Fruit fly (Drosophila melanogaster) whole organism, embryonic: Measurements from ENCODE around the gene Svil.

Experiments
- Adf1 ChIP-seq: fragments of 200-800 bp; sonication (Bioruptor generic); IDR thresholded peaks from 2 replicates; pipeline ENCODE4 v1.3.6; 2022; ENCODE audit warnings: missing biosample characterization, missing genetic modification characterization
- Atf-2 ChIP-seq: fragments of 200-800 bp; sonication (Bioruptor generic); optimal IDR thresholded peaks from 2 replicates; lab custom pipeline; 2016; ENCODE audit warnings: missing biosample characterization, missing genetic modification characterization
- B-H1 ChIP-seq: fragments of 200-800 bp; sonication (Bioruptor generic); IDR thresholded peaks from 3 replicates; pipeline ENCODE4 v1.3.6; 2022; ENCODE audit warnings: missing biosample characterization, missing genetic modification characterization
- Bdp1 ChIP-seq: fragments of 200-800 bp; sonication (Bioruptor generic); optimal IDR thresholded peaks from 3 replicates; lab custom pipeline; 2016; ENCODE audit warnings: missing biosample characterization, missing genetic modification characterization
- Bteb2 ChIP-seq: fragments of 200-800 bp; sonication (Bioruptor generic); optimal IDR thresholded peaks from 2 replicates; lab custom pipeline; 2016; ENCODE audit warnings: missing biosample characterization, missing genetic modification characterization
- CG10209 ChIP-seq: fragments of 200-800 bp; sonication (Bioruptor generic); optimal IDR thresholded peaks from 3 replicates; lab custom pipeline; 2017; ENCODE audit warnings: missing biosample characterization, mild to moderate bottlenecking, missing genetic modification characterization, missing genetic modification reagents
- CG10462 ChIP-seq: fragments of 200-800 bp; sonication (Bioruptor generic); optimal IDR thresholded peaks from 2 replicates; lab custom pipeline; 2016; ENCODE audit warnings: missing biosample characterization, missing genetic modification characterization
- CG11398 ChIP-seq: fragments of 200-800 bp; sonication (Bioruptor generic); optimal IDR thresholded peaks from 2 replicates; lab custom pipeline; 2016; ENCODE audit warnings: missing biosample characterization, missing genetic modification characterization
- CG12219 ChIP-seq: fragments of 200-800 bp; sonication (Bioruptor generic); optimal IDR thresholded peaks from 3 replicates; lab custom pipeline; 2018; ENCODE audit warnings: missing biosample characterization, mild to moderate bottlenecking, missing genetic modification characterization
- CG12299 ChIP-seq: fragments of 200-800 bp; sonication (Bioruptor generic); optimal IDR thresholded peaks from 2 replicates; lab custom pipeline; 2018; ENCODE audit warnings: missing biosample characterization, mild to moderate bottlenecking, missing genetic modification characterization
- CG13287 ChIP-seq: fragments of 200-800 bp; sonication (Bioruptor generic); IDR thresholded peaks from 2 replicates; pipeline ENCODE4 v1.3.6; 2022; ENCODE audit warnings: missing biosample characterization, missing genetic modification characterization; ENCODE audit not compliant: partially characterized antibody
- CG14014 ChIP-seq: fragments of 200-800 bp; sonication (Bioruptor generic); IDR thresholded peaks from 2 replicates; pipeline ENCODE4 v1.3.6; 2022; ENCODE audit warnings: missing biosample characterization, missing genetic modification characterization
- CG16815 ChIP-seq: fragments of 200-800 bp; sonication (Bioruptor generic); optimal IDR thresholded peaks from 3 replicates; lab custom pipeline; 2017; ENCODE audit warnings: missing biosample characterization, mild to moderate bottlenecking, missing genetic modification characterization
- CG2875 ChIP-seq: fragments of 200-800 bp; sonication (Bioruptor generic); optimal IDR thresholded peaks from 2 replicates; lab custom pipeline; 2017; ENCODE audit warnings: missing biosample characterization, mild to moderate bottlenecking, missing genetic modification characterization, missing genetic modification reagents
- CG3838 ChIP-seq: fragments of 200-800 bp; sonication (Bioruptor generic); optimal IDR thresholded peaks from 3 replicates; lab custom pipeline; 2016; ENCODE audit warnings: missing biosample characterization, missing genetic modification characterization
- CG4707 ChIP-seq: fragments of 200-800 bp; sonication (Bioruptor generic); optimal IDR thresholded peaks from 2 replicates; lab custom pipeline; 2018; ENCODE audit warnings: missing biosample characterization, mild to moderate bottlenecking, missing genetic modification characterization, moderate library complexity
- CG5245 ChIP-seq: fragments of 200-800 bp; sonication (Bioruptor generic); optimal IDR thresholded peaks from 3 replicates; lab custom pipeline; 2016; ENCODE audit warnings: missing biosample characterization, missing genetic modification characterization
- CG6654 ChIP-seq: fragments of 200-800 bp; sonication (Bioruptor generic); optimal IDR thresholded peaks from 2 replicates; lab custom pipeline; 2017; ENCODE audit warnings: missing biosample characterization, mild to moderate bottlenecking, missing genetic modification characterization
- CG8089 ChIP-seq: fragments of 200-800 bp; sonication (Bioruptor generic); optimal IDR thresholded peaks from 3 replicates; lab custom pipeline; 2016; ENCODE audit warnings: missing biosample characterization, missing genetic modification characterization
- CG9215 ChIP-seq: fragments of 200-800 bp; sonication (Bioruptor generic); IDR thresholded peaks from 2 replicates; pipeline ENCODE4 v1.3.6; 2022; ENCODE audit warnings: missing biosample characterization, missing genetic modification characterization
- CHES-1-like ChIP-seq: fragments of 200-800 bp; sonication (Bioruptor generic); optimal IDR thresholded peaks from 2 replicates; lab custom pipeline; 2016; ENCODE audit warnings: missing biosample characterization, missing genetic modification characterization
- CrebB ChIP-seq: fragments of 200-800 bp; sonication (Bioruptor generic); optimal IDR thresholded peaks from 3 replicates; lab custom pipeline; 2018; ENCODE audit warnings: missing biosample characterization, mild to moderate bottlenecking, missing genetic modification characterization
- Dll ChIP-seq: fragments of 200-800 bp; sonication (Bioruptor generic); IDR thresholded peaks from 4 replicates; pipeline ENCODE4 v1.3.6; 2022; ENCODE audit warnings: missing biosample characterization, missing genetic modification characterization; ENCODE audit not compliant: partially characterized antibody
- H2.0 ChIP-seq: fragments of 200-800 bp; sonication (Bioruptor generic); IDR thresholded peaks from 2 replicates; pipeline ENCODE4 v1.3.6; 2022; ENCODE audit warnings: missing biosample characterization, missing genetic modification characterization
- Hand ChIP-seq: fragments of 200-800 bp; sonication (Bioruptor generic); optimal IDR thresholded peaks from 2 replicates; lab custom pipeline; 2017; ENCODE audit warnings: mild to moderate bottlenecking, missing biosample characterization, missing genetic modification reagents, missing genetic modification characterization
- Hr51 ChIP-seq, 2 experiments: fragments of 200-800 bp; sonication (Bioruptor generic); optimal IDR thresholded peaks; 2 replicates in 1 of 2; 3 replicates in 1 of 2; lab custom pipeline; 2016 to 2018; ENCODE audit warnings: missing biosample characterization in 2 of 2, missing genetic modification characterization in 2 of 2, mild to moderate bottlenecking in 1 of 2, moderate library complexity in 1 of 2
- MTF-1 ChIP-seq: fragments of 200-800 bp; sonication (Bioruptor generic); optimal IDR thresholded peaks from 2 replicates; lab custom pipeline; 2018; ENCODE audit warnings: missing biosample characterization, mild to moderate bottlenecking, missing genetic modification characterization, borderline replicate concordance
- NK7.1 ChIP-seq: fragments of 200-800 bp; sonication (Bioruptor generic); optimal IDR thresholded peaks from 3 replicates; lab custom pipeline; 2016; ENCODE audit warnings: missing biosample characterization, missing genetic modification characterization
- Nf-YB ChIP-seq: fragments of 200-800 bp; sonication (Bioruptor generic); optimal IDR thresholded peaks from 3 replicates; lab custom pipeline; 2019; ENCODE audit warnings: missing biosample characterization, mild to moderate bottlenecking, missing genetic modification characterization, moderate library complexity
- Rx ChIP-seq: fragments of 200-800 bp; sonication (Bioruptor generic); IDR thresholded peaks from 2 replicates; pipeline ENCODE4 v1.3.6; 2022; ENCODE audit warnings: missing biosample characterization, missing genetic modification characterization
- Taf1 ChIP-seq: fragments of 200-800 bp; sonication (Bioruptor generic); IDR thresholded peaks from 2 replicates; pipeline ENCODE4 v1.3.6; 2022; ENCODE audit warnings: missing biosample characterization, missing genetic modification characterization
- Trl ChIP-seq, 3 experiments: fragments of >200 bp in 2 of 3; fragments of 200-800 bp in 1 of 3; sonication (Bioruptor generic) in 1 of 3; optimal IDR thresholded peaks; 2 replicates in 1 of 3; 3 replicates in 2 of 3; lab custom pipeline; 2016 to 2017; ENCODE audit warnings: missing biosample characterization in 1 of 3, missing genetic modification characterization in 1 of 3
- ash1 ChIP-seq: fragments of 200-800 bp; sonication (Bioruptor generic); optimal IDR thresholded peaks from 2 replicates; lab custom pipeline; 2018; ENCODE audit warnings: missing biosample characterization, mild to moderate bottlenecking, missing genetic modification characterization
- bigmax ChIP-seq: fragments of 200-800 bp; sonication (Bioruptor generic); optimal IDR thresholded peaks from 2 replicates; lab custom pipeline; 2018; ENCODE audit warnings: missing biosample characterization, mild to moderate bottlenecking, missing genetic modification characterization
- cato ChIP-seq: fragments of 200-800 bp; sonication (Bioruptor generic); optimal IDR thresholded peaks from 2 replicates; lab custom pipeline; 2016; ENCODE audit warnings: missing biosample characterization, missing genetic modification characterization, borderline replicate concordance
- dimm ChIP-seq: fragments of 200-800 bp; sonication (Bioruptor generic); IDR thresholded peaks from 2 replicates; pipeline ENCODE4 v1.3.6; 2022; ENCODE audit warnings: missing biosample characterization, missing genetic modification characterization
- dpn ChIP-seq, 2 experiments: fragments of 200-800 bp; sonication (Bioruptor generic); optimal IDR thresholded peaks; 3 replicates each; lab custom pipeline; 2016; ENCODE audit warnings: missing biosample characterization in 2 of 2, missing genetic modification characterization in 2 of 2
- emc ChIP-seq: fragments of 200-800 bp; sonication (Bioruptor generic); optimal IDR thresholded peaks from 2 replicates; lab custom pipeline; 2016; ENCODE audit warnings: missing biosample characterization, missing genetic modification characterization
- fd102C ChIP-seq: fragments of 200-800 bp; sonication (Bioruptor generic); optimal IDR thresholded peaks from 2 replicates; lab custom pipeline; 2018; ENCODE audit warnings: missing biosample characterization, mild to moderate bottlenecking, missing genetic modification characterization, moderate library complexity
- h ChIP-seq: fragments of >200 bp; optimal IDR thresholded peaks from 2 replicates; lab custom pipeline; 2017
- mld ChIP-seq: fragments of 200-800 bp; sonication (Bioruptor generic); IDR thresholded peaks from 3 replicates; pipeline ENCODE4 v1.3.6; 2022; ENCODE audit warnings: missing biosample characterization, missing genetic modification characterization; ENCODE audit not compliant: partially characterized antibody
- oc ChIP-seq: fragments of 200-800 bp; sonication (Bioruptor generic); optimal IDR thresholded peaks from 2 replicates; lab custom pipeline; 2018; ENCODE audit warnings: missing biosample characterization, mild to moderate bottlenecking, missing genetic modification characterization, moderate library complexity
- pzg ChIP-seq: fragments of 200-800 bp; sonication (Bioruptor generic); optimal IDR thresholded peaks from 3 replicates; lab custom pipeline; 2018; ENCODE audit warnings: missing biosample characterization, mild to moderate bottlenecking, missing genetic modification characterization, moderate library complexity
- repo ChIP-seq: fragments of 200-800 bp; sonication (Bioruptor generic); optimal IDR thresholded peaks from 2 replicates; lab custom pipeline; 2016; ENCODE audit warnings: missing biosample characterization, missing genetic modification characterization
- ro ChIP-seq: fragments of 200-800 bp; sonication (Bioruptor generic); IDR thresholded peaks from 2 replicates; pipeline ENCODE4 v1.3.6; 2022; ENCODE audit warnings: missing biosample characterization, missing genetic modification characterization
- salm ChIP-seq: fragments of 200-800 bp; sonication (Bioruptor generic); optimal IDR thresholded peaks from 2 replicates; lab custom pipeline; 2018; ENCODE audit warnings: missing biosample characterization, mild to moderate bottlenecking, missing genetic modification characterization
- sd ChIP-seq: fragments of 200-800 bp; sonication (Bioruptor generic); optimal IDR thresholded peaks from 3 replicates; lab custom pipeline; 2018; ENCODE audit warnings: missing biosample characterization, mild to moderate bottlenecking, missing genetic modification characterization, moderate library complexity
- sisA ChIP-seq: fragments of 200-800 bp; sonication (Bioruptor generic); IDR thresholded peaks from 2 replicates; pipeline ENCODE4 v1.3.6; 2022; ENCODE audit warnings: missing biosample characterization, missing genetic modification characterization
- trem ChIP-seq: fragments of 200-800 bp; optimal IDR thresholded peaks from 3 replicates; lab custom pipeline; 2019; ENCODE audit warnings: missing biosample characterization, mild to moderate bottlenecking, missing genetic modification characterization, moderate library complexity

Gene Svil

dm6 chr3L:2466411-2467015 lies 89.1 kb downstream of the Svil start (continued):
- no peak for TF ChIP-seq cato (GFP tag; lab: Kevin White, UChicago)
- no peak for TF ChIP-seq CG4707
- peak; percentile 56 for TF ChIP-seq fd102C (GFP tag; lab: Kevin White, UChicago)
- TF ChIP-seq H2.0 (GFP tag; lab: Robert Waterston, UW) = no peak
- TF ChIP-seq Trl (optimal IDR thresholded peaks at IDR 0.05; lab: Kevin White, UChicago) = peak; percentile 63 to 74
- TF ChIP-seq Trl (GFP tag; optimal IDR thresholded peaks at IDR 0.05; lab: Kevin White, UChicago) = peak; percentile 85
- TF ChIP-seq ro = no peak
- TF ChIP-seq CrebB (tag; lab: Kevin White, UChicago) = peak; percentile 59
- TF ChIP-seq salm (tag; lab: Kevin White, UChicago) = no peak
- peak; percentile 42; the same call in 1 of the 2 replicates for TF ChIP-seq CG14014 (GFP tag; lab: Robert Waterston, UW)
- TF ChIP-seq CG12299 = peak; percentile 51
- no peak for TF ChIP-seq NK7.1
- TF ChIP-seq Bteb2 (GFP tag; lab: Kevin White, UChicago) = no peak
- TF ChIP-seq sisA (GFP tag; lab: Robert Waterston, UW) = no peak
- TF ChIP-seq CG5245 (GFP tag; lab: Kevin White, UChicago) = peak; percentile 27
- TF ChIP-seq CG10209 (GFP tag; lab: Kevin White, UChicago) = no peak
- no peak for TF ChIP-seq dimm (GFP tag; lab: Robert Waterston, UW)
- no peak for TF ChIP-seq CG16815 (GFP tag; lab: Kevin White, UChicago)
- peak; percentile 47 for TF ChIP-seq Nf-YB (GFP tag; lab: Kevin White, UChicago)
- no peak for TF ChIP-seq Bdp1 (GFP tag; lab: Kevin White, UChicago)
- TF ChIP-seq emc (GFP tag; lab: Kevin White, UChicago) = no peak
- no peak for TF ChIP-seq CG6654
- no peak for TF ChIP-seq B-H1 (GFP tag; lab: Robert Waterston, UW)
- no peak for TF ChIP-seq bigmax (GFP tag; lab: Kevin White, UChicago)
- no peak for TF ChIP-seq CG10462
- TF ChIP-seq h (lab: Kevin White, UChicago) = no peak
- TF ChIP-seq Adf1 (GFP tag; lab: Robert Waterston, UW) = peak; percentile 44; the same call in 1 of the 2 replicates
- peak in 1 of 2 experiments; percentile 28 for TF ChIP-seq Hr51 (GFP tag; optimal IDR thresholded peaks at IDR 0.05; lab: Kevin White, UChicago)
- TF ChIP-seq repo (GFP tag; lab: Kevin White, UChicago) = peak; percentile 37
- TF ChIP-seq CG11398 (GFP tag; lab: Kevin White, UChicago) = peak; percentile 47
- no peak for TF ChIP-seq ash1 (GFP tag; lab: Kevin White, UChicago)
- TF ChIP-seq sd = peak; percentile 72
- no peak; the same call in 2 of the 3 replicates for TF ChIP-seq mld (GFP tag; lab: Robert Waterston, UW)
- TF ChIP-seq dpn (GFP tag; optimal IDR thresholded peaks at IDR 0.05; lab: Kevin White, UChicago) = peak; percentile 35 to 46
- TF ChIP-seq Rx (GFP tag; lab: Robert Waterston, UW) = no peak
- peak; percentile 88 for TF ChIP-seq trem
- peak; percentile 24 for TF ChIP-seq CG12219 (GFP tag; lab: Kevin White, UChicago)
- no peak for TF ChIP-seq CG8089 (GFP tag; lab: Kevin White, UChicago)
- peak; percentile 4 for TF ChIP-seq Atf-2 (GFP tag; lab: Kevin White, UChicago)
- peak; percentile 34 for TF ChIP-seq CHES-1-like
- peak; percentile 32 for TF ChIP-seq CG2875 (GFP tag; lab: Kevin White, UChicago)
- TF ChIP-seq CG3838 (GFP tag; lab: Kevin White, UChicago) = no peak
- TF ChIP-seq Dll (GFP tag; lab: Robert Waterston, UW) = peak; percentile 68; the same call in 3 of the 4 replicates
- TF ChIP-seq pzg (GFP tag; lab: Kevin White, UChicago) = peak; percentile 93
- no peak for TF ChIP-seq Taf1 (GFP tag; lab: Robert Waterston, UW)
- TF ChIP-seq MTF-1 = peak; percentile 16
- peak; percentile 56 for TF ChIP-seq oc (tag; lab: Kevin White, UChicago)
- no peak for TF ChIP-seq CG9215 (GFP tag; lab: Robert Waterston, UW)
- peak; percentile 85 for TF ChIP-seq CG13287 (GFP tag; lab: Robert Waterston, UW)
- TF ChIP-seq Hand (GFP tag; lab: Kevin White, UChicago) = peak; percentile 17
